Worm (Caenorhabditis elegans) whole organism, young adult: Measurements from ENCODE around the gene cct-5.
"Not testable (repeated sequence)": the region's sequence is repeated elsewhere in the genome, so short reads cannot be mapped to it uniquely, and the experiment has no call there.

Experiments
- B0261.1 ChIP-seq: sonication (generic microtip); optimal IDR thresholded peaks from 2 replicates; lab custom pipeline; 2016; ENCODE audit warnings: mild to moderate bottlenecking, missing genetic modification characterization, moderate library complexity, missing compliant biosample characterization
- D2030.7 ChIP-seq: fragments of 200-800 bp; sonication (Bioruptor generic); IDR thresholded peaks from 2 replicates; pipeline ENCODE4 v1.3.6; 2022; ENCODE audit warnings: missing genetic modification reagents, missing genetic modification characterization, missing compliant biosample characterization
- F37B4.10 ChIP-seq: fragments of 200-800 bp; sonication (Bioruptor generic); IDR thresholded peaks from 2 replicates; pipeline ENCODE4 v1.3.6; 2022; ENCODE audit warnings: missing genetic modification characterization, missing compliant biosample characterization
- F55B11.4 ChIP-seq: sonication (generic microtip); optimal IDR thresholded peaks from 2 replicates; lab custom pipeline; 2016; ENCODE audit warnings: missing compliant biosample characterization, missing genetic modification characterization, borderline replicate concordance; ENCODE audit not compliant: insufficient read depth
- F57C9.4 ChIP-seq: sonication (generic microtip); optimal IDR thresholded peaks from 2 replicates; lab custom pipeline; 2017; ENCODE audit warnings: mild to moderate bottlenecking, missing genetic modification characterization, missing compliant biosample characterization
- K11D2.4 ChIP-seq: fragments of 200-800 bp; sonication (Bioruptor generic); IDR thresholded peaks from 2 replicates; pipeline ENCODE4 v1.3.6; 2022; ENCODE audit warnings: missing genetic modification reagents, missing genetic modification characterization, missing compliant biosample characterization
- T26A5.8 ChIP-seq: sonication (generic microtip); optimal IDR thresholded peaks from 2 replicates; lab custom pipeline; 2016; ENCODE audit warnings: missing genetic modification characterization, missing compliant biosample characterization
- Y53F4B.3 ChIP-seq: fragments of 200-800 bp; sonication (Bioruptor generic); IDR thresholded peaks from 2 replicates; pipeline ENCODE4 v1.3.6; 2022; ENCODE audit warnings: missing genetic modification reagents, missing genetic modification characterization, missing compliant biosample characterization
- Y79H2A.3 ChIP-seq: fragments of 200-800 bp; sonication (Bioruptor generic); conservative IDR thresholded peaks from 2 replicates; pipeline ENCODE4 v1.3.6; 2022; ENCODE audit warnings: missing genetic modification reagents, missing genetic modification characterization, missing compliant biosample characterization
- Y95B8A.8 ChIP-seq: fragments of 200-800 bp; sonication (Bioruptor generic); IDR thresholded peaks from 2 replicates; pipeline ENCODE4 v1.3.6; 2022; ENCODE audit warnings: missing genetic modification reagents, missing genetic modification characterization, missing compliant biosample characterization
- ama-1 ChIP-seq, 3 experiments: fragments of 150-350 bp in 1 of 3; sonication (generic microtip) in 2 of 3; optimal IDR thresholded peaks; 2 replicates each; lab custom pipeline; 2014 to 2018; ENCODE audit warnings: missing biosample characterization in 2 of 3, missing genetic modification characterization in 2 of 3, missing genetic modification reagents in 2 of 3
- atf-7 ChIP-seq: sonication (generic microtip); optimal IDR thresholded peaks from 2 replicates; lab custom pipeline; 2017; ENCODE audit warnings: mild to moderate bottlenecking, missing genetic modification characterization, missing compliant biosample characterization
- attf-3 ChIP-seq: fragments of 200-800 bp; sonication (Bioruptor generic); conservative IDR thresholded peaks from 2 replicates; pipeline ENCODE4 v1.3.6; 2022; ENCODE audit warnings: missing genetic modification reagents, missing genetic modification characterization, missing compliant biosample characterization
- attf-6 ChIP-seq: fragments of 200-800 bp; sonication (Bioruptor generic); IDR thresholded peaks from 2 replicates; pipeline ENCODE4 v1.3.6; 2022; ENCODE audit warnings: missing genetic modification reagents, missing genetic modification characterization, missing compliant biosample characterization
- cebp-2 ChIP-seq: fragments of 200-800 bp; sonication (Bioruptor generic); IDR thresholded peaks from 2 replicates; pipeline ENCODE4 v1.3.6; 2022; ENCODE audit warnings: missing genetic modification characterization, missing compliant biosample characterization
- ceh-100 ChIP-seq: fragments of 200-800 bp; sonication (Bioruptor generic); IDR thresholded peaks from 2 replicates; pipeline ENCODE4 v1.3.6; 2022; ENCODE audit warnings: missing genetic modification reagents, missing genetic modification characterization, missing compliant biosample characterization
- ceh-58 ChIP-seq: fragments of 200-800 bp; sonication (Bioruptor generic); IDR thresholded peaks from 2 replicates; pipeline ENCODE4 v1.3.6; 2022; ENCODE audit warnings: missing genetic modification characterization, missing compliant biosample characterization
- die-1 ChIP-seq: sonication (generic microtip); optimal IDR thresholded peaks from 2 replicates; lab custom pipeline; 2016; ENCODE audit warnings: missing genotype, mild to moderate bottlenecking, missing genetic modification characterization, missing compliant biosample characterization
- efl-1 ChIP-seq: fragments of 150-350 bp; optimal IDR thresholded peaks from 2 replicates; lab custom pipeline; 2014; ENCODE audit warnings: missing biosample characterization, missing genetic modification reagents, missing genetic modification characterization
- egl-18 ChIP-seq: fragments of 200-800 bp; sonication (Bioruptor generic); IDR thresholded peaks from 2 replicates; pipeline ENCODE4 v1.3.6; 2022; ENCODE audit warnings: missing genetic modification reagents, missing genetic modification characterization, missing compliant biosample characterization
- ets-4 ChIP-seq: fragments of 200-800 bp; sonication (Bioruptor generic); optimal IDR thresholded peaks from 2 replicates; lab custom pipeline; 2018; ENCODE audit warnings: mild to moderate bottlenecking, missing genetic modification characterization, missing compliant biosample characterization
- him-1 ChIP-seq: sonication (generic microtip); optimal IDR thresholded peaks from 2 replicates; lab custom pipeline; 2016; ENCODE audit warnings: missing genotype, missing genetic modification reagents, missing genetic modification characterization, missing compliant biosample characterization
- hlh-12 ChIP-seq: sonication (generic microtip); optimal IDR thresholded peaks from 2 replicates; lab custom pipeline; 2016; ENCODE audit warnings: missing genetic modification characterization, missing compliant biosample characterization
- hmg-1.2 ChIP-seq: fragments of 200-800 bp; sonication (Bioruptor generic); IDR thresholded peaks from 2 replicates; pipeline ENCODE4 v1.3.6; 2022; ENCODE audit warnings: missing genetic modification reagents, missing genetic modification characterization, missing compliant biosample characterization
- hsf-1 ChIP-seq: fragments of 200-800 bp; sonication (Bioruptor generic); IDR thresholded peaks from 2 replicates; pipeline ENCODE4 v1.3.6; 2022; ENCODE audit warnings: missing genetic modification reagents, missing genetic modification characterization, missing compliant biosample characterization
- let-607 ChIP-seq, 2 experiments: fragments of 200-800 bp in 1 of 2; sonication (Bioruptor generic) in 1 of 2; sonication (generic microtip) in 1 of 2; optimal IDR thresholded peaks; 2 replicates each; lab custom pipeline; 2016 to 2018; ENCODE audit warnings: mild to moderate bottlenecking in 2 of 2, missing compliant biosample characterization in 2 of 2, missing genetic modification characterization in 2 of 2, moderate library complexity in 2 of 2, missing genotype in 1 of 2
- lin-26 ChIP-seq: fragments of 200-800 bp; sonication (Bioruptor generic); IDR thresholded peaks from 2 replicates; pipeline ENCODE4 v1.3.6; 2022; ENCODE audit warnings: missing genetic modification reagents, missing genetic modification characterization, missing compliant biosample characterization
- lin-40 ChIP-seq: sonication (generic microtip); optimal IDR thresholded peaks from 2 replicates; lab custom pipeline; 2016; ENCODE audit warnings: missing genetic modification characterization, mild to moderate bottlenecking, missing compliant biosample characterization, missing genotype, missing genetic modification reagents
- lin-54 ChIP-seq: fragments of 200-800 bp; sonication (Bioruptor generic); optimal IDR thresholded peaks from 2 replicates; lab custom pipeline; 2018; ENCODE audit warnings: mild to moderate bottlenecking, missing genetic modification characterization, missing compliant biosample characterization
- madf-10 ChIP-seq: sonication (generic microtip); optimal IDR thresholded peaks from 2 replicates; lab custom pipeline; 2016; ENCODE audit warnings: mild to moderate bottlenecking, missing genetic modification characterization, missing compliant biosample characterization
- madf-6 ChIP-seq: fragments of 200-800 bp; sonication (Bioruptor generic); IDR thresholded peaks from 2 replicates; pipeline ENCODE4 v1.3.6; 2022; ENCODE audit warnings: missing genetic modification reagents, missing genetic modification characterization, missing compliant biosample characterization
- nfya-2 ChIP-seq: fragments of 200-800 bp; sonication (Bioruptor generic); IDR thresholded peaks from 2 replicates; pipeline ENCODE4 v1.3.6; 2022; ENCODE audit warnings: missing genetic modification reagents, missing genetic modification characterization, missing compliant biosample characterization
- nhr-80 ChIP-seq: sonication (generic microtip); optimal IDR thresholded peaks from 2 replicates; lab custom pipeline; 2016; ENCODE audit warnings: missing genetic modification characterization, missing compliant biosample characterization
- pbrm-1 ChIP-seq: fragments of 200-800 bp; sonication (Bioruptor generic); IDR thresholded peaks from 2 replicates; pipeline ENCODE4 v1.3.6; 2022; ENCODE audit warnings: missing genetic modification reagents, missing genetic modification characterization, missing compliant biosample characterization
- repo-1 ChIP-seq: sonication (generic microtip); optimal IDR thresholded peaks from 2 replicates; lab custom pipeline; 2017; ENCODE audit warnings: mild to moderate bottlenecking, missing genetic modification characterization, missing compliant biosample characterization
- rpc-1 ChIP-seq, 2 experiments: fragments of 150-350 bp in 1 of 2; sonication (generic microtip) in 1 of 2; optimal IDR thresholded peaks; 2 replicates each; lab custom pipeline; 2014 to 2018; ENCODE audit warnings: missing biosample characterization in 1 of 2, missing genetic modification characterization in 1 of 2, missing genetic modification reagents in 1 of 2, missing genotype in 1 of 2
- snpc-1.1 ChIP-seq: sonication (generic microtip); optimal IDR thresholded peaks from 2 replicates; lab custom pipeline; 2017; ENCODE audit warnings: missing genetic modification characterization, mild to moderate bottlenecking, missing compliant biosample characterization, antibody characterized with exemption, moderate library complexity, missing genotype, missing genetic modification reagents; ENCODE audit not compliant: insufficient read depth
- snpc-3.4 ChIP-seq: sonication (generic microtip); optimal IDR thresholded peaks from 2 replicates; lab custom pipeline; 2017; ENCODE audit warnings: missing genetic modification characterization, mild to moderate bottlenecking, missing compliant biosample characterization, antibody characterized with exemption, moderate library complexity, missing genotype, missing genetic modification reagents
- snpc-4 ChIP-seq, 5 experiments: fragments of 150-350 bp in 1 of 5; sonication (generic microtip) in 4 of 5; optimal IDR thresholded peaks; 2 replicates each; lab custom pipeline; 2014 to 2018; ENCODE audit warnings: missing genetic modification characterization in 5 of 5, missing biosample characterization in 3 of 5, antibody characterized with exemption in 2 of 5, mild to moderate bottlenecking in 2 of 5, missing compliant biosample characterization in 2 of 5, missing genotype in 2 of 5, moderate library complexity in 2 of 5, missing genetic modification reagents in 1 of 5
- tbp1 ChIP-seq: fragments of 200-800 bp; sonication (Bioruptor generic); optimal IDR thresholded peaks from 2 replicates; lab custom pipeline; 2018; ENCODE audit warnings: mild to moderate bottlenecking, missing genetic modification characterization, missing compliant biosample characterization
- unc-62 ChIP-seq: fragments of 150-350 bp; optimal IDR thresholded peaks from 2 replicates; lab custom pipeline; 2014; ENCODE audit warnings: missing biosample characterization, missing genetic modification reagents, missing genetic modification characterization
- xnd-1 ChIP-seq: sonication (generic microtip); optimal IDR thresholded peaks from 2 replicates; lab custom pipeline; 2016; ENCODE audit warnings: missing genotype, missing genetic modification reagents, missing genetic modification characterization, missing compliant biosample characterization
- zim-3 ChIP-seq: sonication (generic microtip); optimal IDR thresholded peaks from 2 replicates; lab custom pipeline; 2017; ENCODE audit warnings: mild to moderate bottlenecking, missing genetic modification characterization, moderate library complexity, missing compliant biosample characterization
- ztf-25 ChIP-seq: fragments of 200-800 bp; sonication (Bioruptor generic); IDR thresholded peaks from 2 replicates; pipeline ENCODE4 v1.3.6; 2022; ENCODE audit warnings: missing genetic modification reagents, missing genetic modification characterization, missing compliant biosample characterization
- ztf-6 ChIP-seq: fragments of 200-800 bp; sonication (Bioruptor generic); IDR thresholded peaks from 2 replicates; pipeline ENCODE4 v1.3.6; 2022; ENCODE audit warnings: missing genetic modification reagents, missing genetic modification characterization, missing compliant biosample characterization

Gene cct-5

ce11 chrIII:4488892-4489409, 19.0 kb downstream of the cct-5 start, which contains the start of gene cpg-1 (continued):
- no peak for TF ChIP-seq ztf-6 (GFP tag; lab: Robert Waterston, UW)
- no peak for TF ChIP-seq zim-3 (tag; lab: Kevin White, UChicago)
- TF ChIP-seq hlh-12 = no peak
- peak; percentile 100 for TF ChIP-seq xnd-1 (tag; lab: Kevin White, UChicago)
- no peak for TF ChIP-seq rpc-1 (optimal IDR thresholded peaks at IDR 0.05; lab: Kevin White, UChicago)
- peak; percentile 21 for TF ChIP-seq rpc-1 (tag; optimal IDR thresholded peaks at IDR 0.05; lab: Kevin White, UChicago)
- TF ChIP-seq T26A5.8 (tag; lab: Kevin White, UChicago) = no peak
- TF ChIP-seq Y53F4B.3 (GFP tag; lab: Robert Waterston, UW) = peak; percentile 80
- peak; percentile 20 for TF ChIP-seq die-1 (tag; lab: Kevin White, UChicago)
- 0 out of 2 replicates have a peak, but pooled peaks have one; percentile 80 for TF ChIP-seq nfya-2 (GFP tag; lab: Robert Waterston, UW)
- TF ChIP-seq him-1 (tag; lab: Kevin White, UChicago) = peak; percentile 98
- TF ChIP-seq B0261.1 (tag; lab: Kevin White, UChicago) = peak; percentile 21
- peak; percentile 76 for TF ChIP-seq ceh-100
- no peak for TF ChIP-seq let-607 (tag; optimal IDR thresholded peaks at IDR 0.05; lab: Kevin White, UChicago)
- no peak for TF ChIP-seq cebp-2
- no peak for TF ChIP-seq madf-10
- no peak for TF ChIP-seq ets-4
- TF ChIP-seq snpc-1.1 (tag; lab: Kevin White, UChicago) = peak; percentile 84
- no peak for TF ChIP-seq unc-62 (GFP tag; lab: Kevin White, UChicago)
- TF ChIP-seq Y79H2A.3 (GFP tag; lab: Robert Waterston, UW) = peak; percentile 96
- TF ChIP-seq F37B4.10 (GFP tag; lab: Robert Waterston, UW) = 0 out of 2 replicates have a peak, but pooled peaks have one; percentile 23
- no peak for TF ChIP-seq repo-1 (tag; lab: Kevin White, UChicago)
- TF ChIP-seq lin-26 (GFP tag; lab: Robert Waterston, UW) = peak; percentile 75
- peak; percentile 99 for TF ChIP-seq efl-1 (GFP tag; lab: Kevin White, UChicago)
- no peak for TF ChIP-seq F57C9.4
- no peak for TF ChIP-seq lin-40 (tag; lab: Kevin White, UChicago)
- peak; percentile 97 for TF ChIP-seq lin-54 (GFP tag; lab: Kevin White, UChicago)
- no peak for TF ChIP-seq F55B11.4 (tag; lab: Kevin White, UChicago)
- TF ChIP-seq ama-1 (optimal IDR thresholded peaks at IDR 0.05; lab: Kevin White, UChicago) = no peak
- TF ChIP-seq ama-1 (GFP tag; optimal IDR thresholded peaks at IDR 0.05; lab: Kevin White, UChicago) = peak in 1 of 2 experiments; percentile 5
- TF ChIP-seq snpc-3.4 (tag; lab: Kevin White, UChicago) = peak; percentile 97
- no peak for TF ChIP-seq egl-18

DNA sequence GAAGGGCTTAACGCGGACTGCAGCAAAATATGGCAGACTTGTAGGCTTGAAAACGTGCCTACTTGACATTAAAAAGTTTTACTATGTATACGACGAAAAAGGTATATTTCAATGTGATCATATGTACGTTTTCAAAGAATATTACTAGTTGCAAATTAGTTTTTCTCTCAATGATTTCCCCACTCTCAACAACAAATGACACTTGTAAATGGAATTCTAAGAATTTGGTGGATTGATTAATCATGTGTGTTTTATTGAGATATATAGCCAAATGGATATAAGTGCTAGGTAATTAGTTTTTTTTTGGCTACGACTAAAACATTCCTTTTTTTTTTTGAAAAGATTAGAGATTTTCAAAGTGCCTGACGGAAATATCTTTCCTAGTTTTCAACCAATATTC, 20.6 kb downstream of the cct-5 start:
- TF ChIP-seq atf-7 (tag; lab: Kevin White, UChicago) (no peak), K11D2.4 (GFP tag; lab: Robert Waterston, UW) (no peak), nhr-80 (tag; lab: Kevin White, UChicago) (no peak), attf-3 (GFP tag; lab: Robert Waterston, UW) (no peak), ztf-25 (no peak)
- TF ChIP-seq, all 124 proteins: peak for 0

DNA sequence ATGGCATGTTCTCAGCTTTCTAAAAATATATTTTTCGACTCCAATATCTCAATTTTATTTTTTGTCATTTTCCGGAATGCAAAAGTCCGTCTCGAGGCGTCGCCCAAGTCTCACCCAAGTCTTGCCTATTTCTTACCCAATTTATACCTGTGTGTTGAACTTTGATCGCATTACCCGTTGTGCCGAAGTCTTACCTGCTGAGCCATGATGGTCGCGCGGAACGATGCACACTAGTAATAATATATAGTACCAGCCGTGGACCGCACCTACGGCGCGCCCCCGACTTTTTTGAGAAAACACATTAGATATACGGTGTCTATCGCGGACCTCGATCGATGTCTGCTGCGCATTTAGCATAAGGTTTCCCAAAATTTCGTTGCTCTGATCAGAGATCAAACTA, 23.5 kb downstream of the cct-5 start:
- TF ChIP-seq tbp1 (GFP tag; lab: Kevin White, UChicago) (peak; percentile 77), snpc-4 (tag; optimal IDR thresholded peaks at IDR 0.05; lab: Kevin White, UChicago) (peak in 2 of 4 experiments; percentile 46 to 82), Y95B8A.8 (GFP tag; lab: Robert Waterston, UW) (0 out of 2 replicates have a peak, but pooled peaks have one; percentile 28), D2030.7 (GFP tag; lab: Robert Waterston, UW) (peak; percentile 54), madf-6 (GFP tag; lab: Robert Waterston, UW) (peak; percentile 53), hsf-1 (GFP tag; lab: Robert Waterston, UW) (0 out of 2 replicates have a peak, but pooled peaks have one; percentile 27), pbrm-1 (GFP tag; lab: Robert Waterston, UW) (peak; percentile 80), rpc-1 (tag; optimal IDR thresholded peaks at IDR 0.05; lab: Kevin White, UChicago) (peak; percentile 60), cebp-2 (0 out of 2 replicates have a peak, but pooled peaks have one; percentile 50), attf-6 (GFP tag; lab: Robert Waterston, UW) (0 out of 2 replicates have a peak, but pooled peaks have one; percentile 74), hmg-1.2 (GFP tag; lab: Robert Waterston, UW) (peak; percentile 76), ceh-58 (GFP tag; lab: Robert Waterston, UW) (0 out of 2 replicates have a peak, but pooled peaks have one; percentile 34)
- TF ChIP-seq snpc-4 (GFP tag; optimal IDR thresholded peaks at IDR 0.05; lab: Kevin White, UChicago); rpc-1 (optimal IDR thresholded peaks at IDR 0.05; lab: Kevin White, UChicago): not testable (repeated sequence)
